Worm (Caenorhabditis elegans) whole organism, mixed stage, embryonic: ENCODE data around the gene C05G5.2.

Source experiments
- M03D4.4 ChIP-seq: sonication (generic microtip); optimal IDR thresholded peaks from 2 replicates; lab custom pipeline; 2017; ENCODE audit warnings: mild to moderate bottlenecking, missing genetic modification characterization, missing compliant biosample characterization
- bed-3 ChIP-seq: fragments of 200-800 bp; sonication (Bioruptor generic); optimal IDR thresholded peaks from 3 replicates; lab custom pipeline; 2018; ENCODE audit warnings: mild to moderate bottlenecking, missing genetic modification characterization, moderate library complexity, missing compliant biosample characterization
- elt-1 ChIP-seq: sonication (generic microtip); optimal IDR thresholded peaks from 2 replicates; lab custom pipeline; 2017; ENCODE audit warnings: missing genetic modification characterization, mild to moderate bottlenecking, missing compliant biosample characterization, antibody characterized with exemption, moderate library complexity, borderline replicate concordance; ENCODE audit not compliant: insufficient read depth
- flh-1 ChIP-seq: fragments of 200-800 bp; sonication (Bioruptor generic); optimal IDR thresholded peaks from 2 replicates; lab custom pipeline; 2018; ENCODE audit warnings: mild to moderate bottlenecking, missing genetic modification characterization, moderate library complexity, missing compliant biosample characterization
- ham-2 ChIP-seq: fragments of 200-800 bp; sonication (Bioruptor generic); optimal IDR thresholded peaks from 2 replicates; lab custom pipeline; 2018; ENCODE audit warnings: mild to moderate bottlenecking, missing genetic modification characterization, missing compliant biosample characterization
- lsy-2 ChIP-seq: fragments of 150-350 bp; optimal IDR thresholded peaks from 2 replicates; lab custom pipeline; 2014; ENCODE audit warnings: missing biosample characterization, missing genetic modification characterization
- nhr-2 ChIP-seq: fragments of 150-350 bp; optimal IDR thresholded peaks from 2 replicates; lab custom pipeline; 2014; ENCODE audit warnings: missing biosample characterization, missing genetic modification characterization
- nhr-237 ChIP-seq: fragments of 150-350 bp; optimal IDR thresholded peaks from 2 replicates; lab custom pipeline; 2014; ENCODE audit warnings: missing biosample characterization, missing genetic modification characterization
- nhr-76 ChIP-seq: sonication (generic microtip); optimal IDR thresholded peaks from 2 replicates; lab custom pipeline; 2017; ENCODE audit warnings: missing biosample characterization, missing genetic modification characterization
- snpc-4 ChIP-seq: fragments of 150-350 bp; optimal IDR thresholded peaks from 2 replicates; lab custom pipeline; 2014; ENCODE audit warnings: missing biosample characterization, missing genetic modification characterization
- unc-62 ChIP-seq: fragments of 150-350 bp; optimal IDR thresholded peaks from 2 replicates; lab custom pipeline; 2014; ENCODE audit warnings: missing biosample characterization, missing genetic modification reagents, missing genetic modification characterization
- zip-8 ChIP-seq: fragments of 150-350 bp; optimal IDR thresholded peaks from 2 replicates; lab custom pipeline; 2014; ENCODE audit warnings: missing biosample characterization, missing genetic modification characterization
- ztf-11 ChIP-seq: fragments of 150-350 bp; optimal IDR thresholded peaks from 2 replicates; lab custom pipeline; 2014; ENCODE audit warnings: missing biosample characterization, missing genetic modification characterization

ce11 chrX:14753514-14754076 lies 6.5 kb downstream of the C05G5.2 start, which contains the start of gene sucl-1:
- TF ChIP-seq nhr-2 (tag; lab: Kevin White, UChicago) (peak; percentile 21), bed-3 (no peak), elt-1 (tag; lab: Kevin White, UChicago) (no peak), flh-1 (GFP tag; lab: Kevin White, UChicago) (no peak), ham-2 (GFP tag; lab: Kevin White, UChicago) (peak; percentile 18), lsy-2 (tag; lab: Kevin White, UChicago) (peak; percentile 16), nhr-76 (no peak), zip-8 (tag; lab: Kevin White, UChicago) (no peak), ztf-11 (tag; lab: Kevin White, UChicago) (peak; percentile 43), unc-62 (GFP tag; lab: Kevin White, UChicago) (peak; percentile 43), snpc-4 (no peak), M03D4.4 (tag; lab: Kevin White, UChicago) (peak; percentile 51), nhr-237 (no peak)
